Worm (Caenorhabditis elegans): ENCODE data around the gene sri-74.
"Not testable (repeated sequence)": the region's sequence is repeated elsewhere in the genome, so short reads cannot be mapped to it uniquely, and the experiment has no call there.

- TF ChIP-seq snpc-4 (GFP tag; optimal IDR thresholded peaks at IDR 0.05); snpc-4 (tag; optimal IDR thresholded peaks at IDR 0.05); lin-54 (GFP tag; optimal IDR thresholded peaks at IDR 0.05); atf-7 (tag; optimal IDR thresholded peaks at IDR 0.05); lin-35 (GFP tag; optimal IDR thresholded peaks at IDR 0.05); T26A5.8 (tag; optimal IDR thresholded peaks at IDR 0.05); snpc-1.1 (tag; optimal IDR thresholded peaks at IDR 0.05; ENCODE audit: insufficient read depth); snpc-3.4 (tag; optimal IDR thresholded peaks at IDR 0.05); Y67H2A.10 (GFP tag; conservative IDR thresholded peaks at IDR 0.05); cebp-2 (GFP tag; IDR thresholded peaks at IDR 0.05); T07F8.4 (tag; optimal IDR thresholded peaks at IDR 0.05); pha-4 (tag; optimal IDR thresholded peaks at IDR 0.05): not testable (repeated sequence)
- TF ChIP-seq attf-6 (GFP tag; IDR thresholded peaks at IDR 0.05) (peak; percentile 78; the same call in 1 of the 2 replicates), mcd-1 (GFP tag; IDR thresholded peaks at IDR 0.05) (peak; percentile 26; the same call in 1 of the 2 replicates)
Measured at ce11 chrII:2556388-2556787, 26.6 kb downstream of the sri-74 start.

All from whole organism, young adult.